Fruit fly (Drosophila melanogaster): ENCODE measurements around the gene fz2.

fz2 gene

DNA sequence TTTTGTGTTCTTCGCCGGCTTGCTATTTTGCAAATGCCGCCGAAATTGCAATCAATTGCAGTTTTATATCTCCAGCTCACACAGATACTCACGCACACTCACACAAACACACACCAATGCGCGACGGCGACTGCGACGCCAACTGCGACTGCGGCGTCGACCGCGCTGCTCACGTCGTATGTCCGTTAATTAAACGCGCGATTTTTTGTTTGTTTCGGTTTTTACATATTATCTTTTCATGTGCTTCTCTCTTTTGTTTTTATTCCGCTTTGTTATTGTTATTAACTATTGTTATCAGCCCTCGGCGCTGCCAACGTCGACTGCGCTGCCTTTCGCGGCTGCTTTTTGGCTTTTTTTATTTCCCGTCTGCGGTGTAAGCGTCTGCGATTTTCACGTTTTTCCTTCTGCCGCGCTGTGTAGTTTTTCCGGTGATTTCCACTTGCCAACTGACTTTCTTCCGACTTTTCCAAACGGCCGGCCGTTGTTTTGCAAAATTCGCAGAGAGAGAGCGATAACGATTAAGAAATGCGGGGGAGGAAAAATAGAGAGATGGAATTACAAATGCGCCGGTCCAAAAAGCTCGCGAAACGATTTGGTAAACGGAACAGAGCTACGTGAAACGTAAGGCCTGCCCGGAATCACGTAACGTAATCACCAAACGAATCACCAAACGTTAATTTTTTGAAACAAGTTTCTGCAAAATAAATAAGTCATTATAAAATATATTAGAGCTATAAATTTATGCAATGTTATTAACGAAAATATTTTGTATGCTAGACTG is at the start of gene fz2:
Gene fz2 (minus strand): TSS at position 452 of the 781 bp plus-strand sequence.
- TF ChIP-seq Dll (optimal IDR thresholded peaks at IDR 0.05) (no peak), pan (optimal IDR thresholded peaks at IDR 0.05) (no peak), usp (GFP tag; optimal IDR thresholded peaks at IDR 0.05) (no peak)

DNA sequence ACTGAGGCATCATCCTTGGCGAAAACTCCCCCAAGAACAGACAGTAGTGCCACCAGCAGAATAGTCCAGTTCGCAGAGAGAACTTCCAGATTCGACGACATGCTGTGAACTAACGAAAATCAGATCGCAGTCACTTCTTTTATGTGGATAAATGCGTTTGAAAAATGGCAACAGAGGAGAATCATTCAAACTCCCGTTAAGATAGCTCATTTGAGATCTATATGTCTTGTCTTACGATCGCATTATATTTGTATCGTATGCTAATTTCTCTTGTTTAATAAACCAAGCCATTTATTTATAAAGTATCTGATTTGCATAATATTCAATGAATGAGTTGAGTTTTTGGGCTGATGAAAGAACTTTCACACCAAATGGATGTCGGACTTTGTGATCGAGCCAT is 45.5 kb upstream of the fz2 start, which contains the start of gene CG14089:
Gene CG14089 (minus strand): TSS at position 101 of the 400 bp plus-strand sequence.
- TF ChIP-seq usp (GFP tag; optimal IDR thresholded peaks at IDR 0.05) (no peak), psq (optimal IDR thresholded peaks at IDR 0.05) (no peak), Dll (optimal IDR thresholded peaks at IDR 0.05) (no peak), pan (optimal IDR thresholded peaks at IDR 0.05) (no peak), EcR (GFP tag; optimal IDR thresholded peaks at IDR 0.05) (no peak), CG8478 (optimal IDR thresholded peaks at IDR 0.05) (no peak)

DNA sequence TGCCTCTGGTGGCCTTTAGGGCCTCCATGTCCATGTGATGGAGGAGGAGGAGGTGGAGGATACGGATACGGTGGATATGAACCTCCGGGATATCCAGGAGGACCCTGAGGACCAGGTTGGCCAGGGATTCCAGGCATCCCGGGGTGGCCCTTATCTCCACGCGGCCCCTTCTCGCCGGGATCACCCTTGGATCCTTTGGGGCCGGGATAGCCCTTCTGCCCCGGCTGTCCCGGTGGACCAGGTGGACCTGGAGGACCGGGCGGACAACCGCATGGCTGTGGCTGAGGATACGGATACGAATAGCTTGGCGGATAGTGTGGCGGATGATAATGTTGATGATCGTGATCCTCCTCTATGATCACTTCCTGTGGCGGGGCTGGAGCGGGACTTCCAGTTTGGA is 45.1 kb upstream of the fz2 start:
- TF ChIP-seq usp (GFP tag; optimal IDR thresholded peaks at IDR 0.05) = no peak
- no peak for TF ChIP-seq Dll (optimal IDR thresholded peaks at IDR 0.05)
- no peak for TF ChIP-seq psq (optimal IDR thresholded peaks at IDR 0.05)
- TF ChIP-seq pan (optimal IDR thresholded peaks at IDR 0.05) = no peak
- no peak for TF ChIP-seq CG8478 (optimal IDR thresholded peaks at IDR 0.05)
- TF ChIP-seq EcR (GFP tag; optimal IDR thresholded peaks at IDR 0.05) = no peak

DNA sequence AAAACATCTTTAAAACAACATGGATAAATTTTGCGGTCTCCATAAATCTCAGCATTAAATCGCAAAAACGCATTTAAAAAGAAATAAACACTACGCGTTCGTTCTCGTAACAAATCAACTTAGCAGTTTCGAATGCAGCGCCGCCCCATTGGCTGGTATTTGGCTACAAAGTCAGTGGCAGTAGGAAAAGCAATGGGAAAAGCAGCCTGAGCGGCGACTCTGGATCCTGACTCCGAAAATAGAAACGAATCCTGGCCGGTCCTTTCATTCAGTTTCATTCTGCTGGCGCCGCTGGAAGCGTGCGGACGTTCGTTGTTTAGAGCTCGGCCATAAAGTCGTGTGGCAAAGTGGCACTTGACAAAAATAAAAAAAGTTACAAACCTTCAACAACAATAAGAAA is 40.3 kb upstream of the fz2 start, which contains the start of gene CG14086:
Gene CG14086 (plus strand): TSS at position 301 of the 400 bp plus-strand sequence.
- no peak for TF ChIP-seq CG8478 (optimal IDR thresholded peaks at IDR 0.05)

DNA sequence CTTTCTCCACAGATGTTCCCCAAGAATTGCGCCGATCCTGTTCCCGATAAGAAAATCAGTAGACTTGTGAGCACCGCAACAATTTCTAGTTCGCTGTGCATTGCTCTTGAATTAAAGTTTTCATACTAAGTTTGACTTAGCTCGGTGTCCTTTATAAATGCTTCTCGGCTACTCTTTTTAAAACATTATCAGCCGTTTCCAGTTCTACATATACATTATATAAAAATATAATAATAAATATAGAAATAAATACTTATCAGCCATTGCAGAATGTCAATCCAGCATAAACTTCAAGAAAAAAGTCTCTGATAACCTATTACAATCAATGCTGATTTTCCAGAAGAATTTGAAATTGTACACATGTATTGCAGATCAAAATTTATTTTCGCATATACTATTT is 35.4 kb upstream of the fz2 start, which contains the start of gene CG14088:
Gene CG14088 (minus strand): TSS at position 101 of the 400 bp plus-strand sequence.
- no peak for TF ChIP-seq pan (optimal IDR thresholded peaks at IDR 0.05)
- no peak for TF ChIP-seq Dll (optimal IDR thresholded peaks at IDR 0.05)
- TF ChIP-seq psq (optimal IDR thresholded peaks at IDR 0.05) = no peak
- TF ChIP-seq usp (GFP tag; optimal IDR thresholded peaks at IDR 0.05) = no peak
- no peak for TF ChIP-seq CG8478 (optimal IDR thresholded peaks at IDR 0.05)
- no peak for TF ChIP-seq EcR (GFP tag; optimal IDR thresholded peaks at IDR 0.05)

DNA sequence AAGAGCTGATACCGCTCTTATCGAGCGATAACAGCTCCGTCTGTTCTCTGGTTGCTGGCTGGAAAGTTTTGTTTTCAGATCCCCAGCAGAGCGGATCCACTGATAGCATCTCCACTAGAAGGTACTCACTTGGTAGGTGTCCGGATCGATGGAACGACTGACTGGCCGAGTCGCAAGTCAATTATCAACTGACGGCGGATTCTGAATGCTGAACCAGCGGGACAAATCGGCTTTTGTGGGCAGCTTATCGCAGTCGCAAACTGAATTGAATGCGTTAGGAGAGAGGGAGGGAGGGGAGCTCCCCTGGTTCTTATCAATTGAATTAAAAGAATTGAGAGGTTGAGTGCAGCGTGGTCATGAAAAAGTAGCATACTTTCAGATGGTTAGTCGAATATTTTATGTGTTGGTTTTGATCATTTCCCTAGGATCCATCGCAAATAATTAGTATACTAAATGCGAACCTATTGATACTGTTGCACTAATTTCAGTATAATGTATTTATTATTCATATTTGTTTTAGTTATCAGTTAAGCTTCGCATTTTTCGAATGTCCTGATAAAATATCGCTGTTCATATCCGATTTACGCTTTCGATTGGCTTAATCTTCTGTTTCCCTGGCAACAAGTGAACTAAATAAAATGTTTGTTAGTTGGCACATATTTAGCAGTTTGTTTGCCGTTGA is 33.7 kb upstream of the fz2 start, which contains the start of the genes Aldh7A1 and CG14085:
Gene Aldh7A1 (minus strand): TSS at position 194 of the 682 bp plus-strand sequence.
Gene CG14085 (plus strand): TSS at position 632 of the 682 bp plus-strand sequence.
- TF ChIP-seq CG8478 (optimal IDR thresholded peaks at IDR 0.05) = no peak
- TF ChIP-seq psq (optimal IDR thresholded peaks at IDR 0.05) = no peak
- no peak for TF ChIP-seq Dll (optimal IDR thresholded peaks at IDR 0.05)

DNA sequence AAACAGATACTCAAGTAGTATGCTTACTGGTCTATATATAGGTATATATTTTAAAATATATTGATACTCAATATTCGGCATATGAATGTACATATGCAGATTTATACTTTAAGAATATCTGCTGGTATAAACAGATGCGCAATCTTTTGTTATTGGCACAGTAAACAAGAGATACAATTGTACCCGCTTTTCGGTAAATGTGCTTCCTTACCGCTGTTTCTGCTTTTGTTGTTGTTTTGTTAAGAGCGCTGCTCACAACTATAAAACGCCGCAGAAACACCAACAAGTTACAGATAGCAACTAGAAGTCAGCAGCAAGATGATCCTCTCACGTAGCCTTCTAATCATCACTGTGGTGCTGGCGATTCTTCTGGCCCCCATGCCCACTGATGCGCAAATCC is 30.6 kb upstream of the fz2 start, which contains the start of gene CG45081:
Gene CG45081 (plus strand): TSS at position 301 of the 400 bp plus-strand sequence.
- TF ChIP-seq EcR (GFP tag; optimal IDR thresholded peaks at IDR 0.05) (no peak), CG8478 (optimal IDR thresholded peaks at IDR 0.05) (no peak), psq (optimal IDR thresholded peaks at IDR 0.05) (no peak), pan (optimal IDR thresholded peaks at IDR 0.05) (no peak), Dll (optimal IDR thresholded peaks at IDR 0.05) (no peak), usp (GFP tag; optimal IDR thresholded peaks at IDR 0.05) (no peak)

DNA sequence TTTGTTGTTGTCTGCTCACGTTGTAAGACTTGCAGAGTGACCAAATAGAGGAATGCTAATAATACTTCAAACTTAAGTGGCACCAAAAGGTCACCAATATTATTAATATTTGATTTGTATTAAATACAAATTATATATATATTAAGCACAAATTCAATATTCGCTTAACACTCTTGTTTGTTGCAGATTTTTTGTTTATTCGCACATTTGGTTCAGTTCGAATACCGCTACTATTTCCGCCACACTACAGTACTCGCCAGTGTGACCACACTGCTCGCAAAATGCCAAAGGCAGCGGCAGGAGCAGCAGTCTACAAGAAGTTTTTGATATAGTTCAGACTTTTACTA is 28.9 kb upstream of the fz2 start, which contains the start of gene Max:
Gene Max (minus strand): TSS at position 44 of the 347 bp plus-strand sequence.
- TF ChIP-seq EcR (GFP tag; optimal IDR thresholded peaks at IDR 0.05) = no peak
- TF ChIP-seq psq (optimal IDR thresholded peaks at IDR 0.05) = no peak
- TF ChIP-seq pan (optimal IDR thresholded peaks at IDR 0.05) = no peak
- TF ChIP-seq CG8478 (optimal IDR thresholded peaks at IDR 0.05) = no peak
- TF ChIP-seq Dll (optimal IDR thresholded peaks at IDR 0.05) = no peak
- no peak for TF ChIP-seq usp (GFP tag; optimal IDR thresholded peaks at IDR 0.05)

DNA sequence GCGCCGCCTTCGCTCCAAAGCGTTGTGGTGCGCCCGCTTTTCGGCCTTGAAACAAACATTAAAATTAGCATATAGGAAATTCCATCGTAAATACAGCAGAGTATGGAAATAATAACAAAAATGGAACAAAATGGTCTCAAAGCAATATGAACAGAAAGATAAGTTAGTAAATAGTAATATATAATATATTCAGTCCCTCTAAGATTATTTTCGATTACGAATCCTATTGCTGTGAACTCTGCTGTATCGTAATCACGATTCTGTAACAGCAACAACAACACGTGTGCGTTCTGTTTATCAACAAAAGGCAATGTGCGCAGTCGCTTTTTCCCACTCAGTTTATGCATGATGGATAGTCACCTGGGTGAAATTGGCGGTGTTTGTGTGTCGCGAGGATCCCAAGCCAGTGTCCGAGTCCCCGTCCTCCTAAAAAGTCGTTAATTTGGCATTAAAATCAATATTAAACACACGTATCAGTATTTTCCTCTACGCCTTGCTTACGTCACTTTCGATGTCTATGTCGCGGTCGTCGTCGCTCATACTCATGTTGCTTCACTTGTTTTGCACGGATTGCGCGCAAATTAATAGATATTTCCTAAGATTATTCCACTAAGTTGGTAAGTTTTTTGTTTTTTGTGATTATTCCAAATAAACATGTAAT is 28.4 kb upstream of the fz2 start, which contains the start of the genes CG42374 and Mettl5:
Gene CG42374 (plus strand): TSS at position 287 of the 661 bp plus-strand sequence.
Gene Mettl5 (plus strand): TSS at position 287 of the 661 bp plus-strand sequence.
- no peak for TF ChIP-seq pan (optimal IDR thresholded peaks at IDR 0.05)
- TF ChIP-seq Dll (optimal IDR thresholded peaks at IDR 0.05) = no peak
- TF ChIP-seq CG8478 (optimal IDR thresholded peaks at IDR 0.05) = no peak
- no peak for TF ChIP-seq EcR (GFP tag; optimal IDR thresholded peaks at IDR 0.05)
- no peak for TF ChIP-seq usp (GFP tag; optimal IDR thresholded peaks at IDR 0.05)
- TF ChIP-seq psq (optimal IDR thresholded peaks at IDR 0.05) = no peak

DNA sequence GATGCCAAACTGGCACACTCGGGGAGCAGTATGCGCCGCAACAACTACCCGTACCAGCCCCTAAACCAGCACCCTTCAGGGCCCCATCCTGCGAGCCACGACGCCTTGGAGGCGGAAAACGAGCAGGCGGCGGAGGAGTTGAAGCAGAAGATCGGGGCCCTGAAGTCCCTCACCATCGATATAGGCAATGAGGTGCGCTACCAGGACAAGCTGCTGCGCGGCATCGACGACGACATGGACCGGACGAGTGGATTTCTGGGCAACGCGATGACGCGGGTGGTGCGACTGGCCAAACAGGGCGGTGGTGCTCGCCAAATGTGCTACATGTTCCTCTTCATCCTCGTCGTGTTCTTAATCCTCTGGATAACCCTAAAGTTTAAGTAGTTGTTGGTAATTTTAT is 26.5 kb upstream of the fz2 start:
- TF ChIP-seq pan (optimal IDR thresholded peaks at IDR 0.05) (no peak), usp (GFP tag; optimal IDR thresholded peaks at IDR 0.05) (no peak), psq (optimal IDR thresholded peaks at IDR 0.05) (no peak), Dll (optimal IDR thresholded peaks at IDR 0.05) (no peak), CG8478 (optimal IDR thresholded peaks at IDR 0.05) (no peak), EcR (GFP tag; optimal IDR thresholded peaks at IDR 0.05) (no peak)

DNA sequence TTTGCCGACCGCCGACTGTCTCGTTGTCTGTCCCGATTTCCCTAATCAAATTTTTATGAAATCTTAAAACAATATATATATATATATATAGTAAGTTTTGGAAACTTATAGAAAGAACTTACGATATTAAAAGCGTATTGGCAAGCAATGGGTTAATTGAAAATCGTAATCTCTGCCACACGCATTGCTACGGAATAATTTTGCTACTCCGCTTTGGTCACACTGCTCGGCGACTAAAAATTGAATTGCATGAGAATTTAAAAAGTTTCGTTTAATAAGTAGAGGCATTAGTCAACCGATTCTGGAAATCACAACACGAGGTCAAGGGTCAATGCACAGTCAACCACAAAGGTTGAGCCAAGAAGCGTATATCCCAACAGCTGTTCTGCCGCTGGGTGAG is 26.0 kb upstream of the fz2 start, which contains the start of gene Bet1:
Gene Bet1 (plus strand): TSS at position 182 of the 400 bp plus-strand sequence.
- TF ChIP-seq pan (optimal IDR thresholded peaks at IDR 0.05) (no peak), psq (optimal IDR thresholded peaks at IDR 0.05) (no peak), CG8478 (optimal IDR thresholded peaks at IDR 0.05) (no peak), usp (GFP tag; optimal IDR thresholded peaks at IDR 0.05) (no peak), EcR (GFP tag; optimal IDR thresholded peaks at IDR 0.05) (no peak), Dll (optimal IDR thresholded peaks at IDR 0.05) (no peak)
